Fruit fly (Drosophila melanogaster): ENCODE data around the gene CG13843.

Gene CG13843

DNA sequence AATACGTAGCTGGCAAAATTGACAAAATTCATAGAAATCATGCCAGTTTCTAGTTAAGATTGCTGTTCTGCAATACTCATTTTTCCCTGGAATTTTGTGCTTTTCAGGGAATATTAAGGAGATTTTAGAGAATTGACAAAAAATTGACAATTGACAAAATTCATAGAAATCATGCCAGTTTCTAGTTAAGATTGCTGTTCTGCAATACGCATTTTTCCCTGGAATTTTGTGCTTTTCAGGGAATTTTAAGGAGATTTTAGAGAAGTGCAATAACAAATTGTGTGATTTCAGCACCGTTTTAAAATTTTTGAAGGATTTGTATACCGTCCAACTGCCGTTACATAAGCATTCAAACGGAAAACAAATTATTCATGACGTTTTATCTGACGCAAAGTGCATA is 20.5 kb upstream of the CG13843 start:
- TF ChIP-seq CG17801 (GFP tag; optimal IDR thresholded peaks at IDR 0.05; ENCODE audit: partially characterized antibody) = no peak

DNA sequence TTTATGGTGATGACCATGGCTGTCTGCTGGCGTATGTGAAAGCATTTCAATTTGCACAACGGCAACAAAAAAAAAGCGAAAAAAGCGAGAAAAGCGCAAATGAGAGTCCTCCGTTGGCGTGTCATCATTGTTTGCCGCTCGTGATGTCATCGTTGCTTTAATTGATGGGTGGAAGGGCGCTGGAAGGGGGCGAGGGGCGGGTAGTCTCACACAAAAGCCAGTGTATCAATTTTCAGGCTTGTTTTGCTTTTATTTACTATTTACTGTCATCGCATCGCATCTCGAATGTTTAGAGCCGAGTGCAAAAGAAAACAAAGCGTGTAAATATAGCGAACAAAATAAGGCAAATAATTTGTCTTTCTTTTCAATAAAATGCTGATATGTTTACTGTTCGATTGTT is 20.0 kb upstream of the CG13843 start:
- TF ChIP-seq CG17801 (GFP tag; optimal IDR thresholded peaks at IDR 0.05; ENCODE audit: partially characterized antibody) = no peak

DNA sequence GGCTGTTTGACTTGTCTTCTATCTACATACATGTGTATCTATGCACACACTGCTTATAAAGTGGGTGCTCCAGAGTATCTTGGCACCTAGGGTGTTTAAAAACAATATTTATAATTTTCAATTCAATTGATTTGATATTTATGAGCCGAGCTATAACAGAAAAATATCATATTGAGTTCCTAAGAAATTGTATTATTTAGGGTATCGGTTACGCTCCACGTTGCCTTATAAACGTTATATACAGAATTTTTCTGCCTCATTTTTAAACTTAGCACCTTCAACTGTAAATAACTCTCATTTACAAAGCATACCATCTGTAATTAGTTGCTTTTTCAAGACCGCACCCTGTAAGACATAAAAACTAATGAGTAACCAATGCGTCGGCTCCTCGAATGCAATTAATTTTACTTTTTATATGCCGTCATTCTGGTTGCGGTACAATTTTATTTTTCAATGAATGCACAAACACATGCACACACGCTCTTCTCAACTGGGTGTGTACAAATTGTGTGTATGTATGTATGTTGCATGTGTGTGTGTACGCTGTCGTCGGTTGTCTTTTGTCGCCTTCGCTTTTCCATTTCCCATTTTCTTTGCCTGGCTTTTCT is 18.5 kb upstream of the CG13843 start:
- TF ChIP-seq CG17801 (GFP tag; optimal IDR thresholded peaks at IDR 0.05; ENCODE audit: partially characterized antibody) = no peak

DNA sequence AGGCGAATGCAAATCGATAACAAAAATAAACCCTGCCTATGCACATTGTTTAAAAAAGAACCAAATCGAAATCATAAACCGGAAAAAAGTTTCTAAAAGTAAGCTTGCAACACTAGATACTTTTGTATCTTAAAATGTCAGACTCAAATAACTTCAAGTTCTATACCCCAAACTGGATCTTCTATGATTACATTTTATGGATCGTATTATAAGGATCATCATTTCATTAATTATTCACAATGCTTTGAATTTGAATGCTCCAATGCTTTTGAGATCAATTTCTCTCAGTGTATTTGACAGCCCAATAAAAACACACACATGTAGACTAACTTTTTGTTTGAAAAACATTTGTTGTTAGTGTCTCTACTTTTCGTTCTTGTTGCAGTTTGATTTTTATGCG is 15.0 kb upstream of the CG13843 start:
- no peak for TF ChIP-seq CG17801 (GFP tag; optimal IDR thresholded peaks at IDR 0.05; ENCODE audit: partially characterized antibody)

DNA sequence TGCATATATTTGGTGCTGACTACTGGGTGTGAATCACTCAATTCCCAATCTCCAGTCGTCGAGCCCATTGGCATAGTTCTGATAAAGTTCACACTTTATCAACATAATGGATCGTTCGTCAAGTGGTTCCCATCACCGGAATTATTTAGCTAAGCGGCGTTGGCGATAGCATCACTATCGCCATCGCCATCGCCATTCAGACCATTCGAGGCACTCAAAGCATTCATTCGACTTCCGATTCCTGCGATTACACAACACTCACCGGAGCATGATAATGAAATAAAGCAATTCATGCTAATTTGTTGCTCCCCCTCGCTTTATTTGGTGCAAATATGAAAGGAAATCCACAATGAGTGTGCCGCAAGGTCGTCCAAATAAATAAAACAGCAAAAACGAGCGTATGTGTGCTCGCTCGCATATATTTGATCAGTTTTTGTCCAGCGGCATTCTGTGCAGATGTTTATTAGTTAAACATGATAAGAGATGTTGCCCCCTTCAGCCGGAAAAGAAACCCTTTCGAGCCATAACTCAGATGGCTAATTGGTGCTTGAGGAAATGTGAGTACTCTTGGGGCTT is 13.9 kb upstream of the CG13843 start:
- no peak for TF ChIP-seq CG17801 (GFP tag; optimal IDR thresholded peaks at IDR 0.05; ENCODE audit: partially characterized antibody)

DNA sequence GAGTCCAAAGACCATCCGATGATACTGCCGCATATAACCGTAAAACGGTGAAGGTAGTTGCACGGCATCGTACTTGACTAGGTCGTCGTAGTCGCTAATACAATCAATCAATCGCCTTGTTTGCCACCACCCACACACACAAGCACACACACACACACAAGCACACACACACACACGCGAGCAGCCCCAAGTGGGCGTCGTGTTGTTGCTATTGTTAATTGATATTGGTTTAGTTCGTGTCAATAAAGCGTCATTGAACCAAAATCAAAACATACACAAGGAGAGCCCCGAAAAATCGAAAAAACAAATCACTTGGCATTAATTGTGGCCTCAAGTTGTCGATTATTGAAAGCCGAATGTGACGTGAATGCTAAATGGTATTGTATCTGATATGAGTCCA is 12.8 kb upstream of the CG13843 start:
- TF ChIP-seq CG17801 (GFP tag; optimal IDR thresholded peaks at IDR 0.05; ENCODE audit: partially characterized antibody) = no peak

DNA sequence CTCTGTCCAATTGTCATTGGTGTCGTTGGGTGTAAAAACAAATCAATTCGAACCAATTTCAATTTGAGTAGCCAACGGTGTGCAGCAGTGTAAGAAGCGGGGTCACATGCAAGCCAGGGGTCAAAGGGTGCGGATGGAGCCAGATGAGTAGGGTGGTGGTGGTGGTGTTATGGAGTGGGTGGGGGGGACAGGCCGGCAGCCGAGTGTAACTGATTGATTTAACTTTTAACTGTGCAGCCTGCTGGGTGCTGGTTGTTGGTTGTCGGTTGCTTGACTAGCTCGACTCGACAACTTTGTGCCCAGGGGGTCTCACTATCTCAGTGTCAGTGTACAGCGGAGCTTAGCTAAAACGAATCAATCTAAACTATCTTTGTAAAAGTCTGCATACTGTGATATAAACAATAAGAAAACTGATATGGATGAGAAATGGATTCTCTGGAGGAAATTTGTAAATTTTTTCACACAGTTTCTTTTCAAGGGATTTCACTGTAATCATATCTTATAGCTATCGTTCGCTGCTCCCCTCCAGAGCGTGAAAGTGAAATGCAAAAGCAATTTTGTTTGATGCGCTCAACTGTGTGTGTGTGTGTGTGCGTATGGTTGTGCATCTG is 11.8 kb upstream of the CG13843 start:
- TF ChIP-seq CG17801 (GFP tag; optimal IDR thresholded peaks at IDR 0.05; ENCODE audit: partially characterized antibody) = peak; percentile 3

DNA sequence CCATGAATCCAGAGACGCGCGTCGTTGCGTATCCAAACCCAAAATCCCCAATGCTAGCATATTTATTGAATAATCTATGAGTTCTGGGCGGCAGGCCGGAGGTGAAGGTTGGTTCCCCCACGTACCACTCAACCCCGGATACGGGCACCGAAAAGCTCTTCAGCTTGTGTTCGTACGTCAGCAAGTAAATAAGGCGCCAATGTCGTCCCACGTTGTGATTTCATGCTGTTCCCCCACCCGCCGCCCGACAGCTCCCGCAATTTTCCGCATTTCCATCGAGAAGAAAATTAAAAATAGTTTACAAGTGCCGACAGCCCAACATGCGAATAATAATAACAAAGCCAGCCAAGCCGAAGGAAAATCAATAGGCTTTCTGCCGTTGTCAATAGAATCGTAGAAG is 10.5 kb upstream of the CG13843 start:
- TF ChIP-seq CG17801 (GFP tag; optimal IDR thresholded peaks at IDR 0.05; ENCODE audit: partially characterized antibody) = no peak

DNA sequence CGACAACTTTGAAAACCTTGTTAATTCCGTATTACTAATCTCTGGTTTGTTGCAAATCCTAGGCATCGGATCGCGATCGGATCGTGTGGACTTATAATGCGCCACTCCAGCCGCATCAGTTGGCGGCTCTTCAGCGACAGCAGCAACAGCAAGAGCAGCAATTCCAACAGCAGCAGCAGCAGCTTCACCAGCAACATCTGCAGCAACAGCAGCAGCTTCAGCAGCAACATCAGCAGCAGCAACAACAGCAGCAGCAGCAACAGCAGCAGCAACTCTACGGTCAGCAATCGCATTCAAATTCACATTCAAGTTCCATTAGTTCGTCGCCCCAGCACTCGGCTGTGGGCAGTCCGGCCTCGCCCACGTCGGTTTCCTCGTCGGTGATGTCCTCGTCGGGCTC is 6.5 kb upstream of the CG13843 start:
- TF ChIP-seq CG17801 (GFP tag; optimal IDR thresholded peaks at IDR 0.05; ENCODE audit: partially characterized antibody) = no peak

DNA sequence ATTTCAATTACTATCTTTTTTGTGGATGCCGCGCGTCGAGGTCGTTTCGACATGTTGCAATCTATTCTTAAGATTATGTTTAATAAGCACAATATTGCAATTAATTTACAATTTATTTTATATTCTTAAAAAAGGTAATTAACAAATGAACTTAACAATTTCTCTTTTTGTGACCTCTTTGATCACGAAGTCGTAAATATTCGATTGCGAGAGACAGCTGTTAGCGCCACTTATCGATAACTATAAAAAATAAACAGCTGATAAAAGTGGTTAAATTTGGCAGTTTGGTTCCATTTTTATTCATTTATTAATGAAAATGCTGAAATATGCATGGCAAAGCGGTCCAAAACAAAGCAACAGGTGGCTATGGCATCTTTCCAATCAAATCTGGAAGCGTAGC is 4.2 kb downstream of the CG13843 start, which contains the start of the genes CG31156 and mRRF2:
Gene CG31156 (minus strand): TSS at position 209 of the 400 bp plus-strand sequence.
Gene mRRF2 (plus strand): TSS at position 239 of the 400 bp plus-strand sequence.
- no peak for TF ChIP-seq CG17801 (GFP tag; optimal IDR thresholded peaks at IDR 0.05; ENCODE audit: partially characterized antibody)

DNA sequence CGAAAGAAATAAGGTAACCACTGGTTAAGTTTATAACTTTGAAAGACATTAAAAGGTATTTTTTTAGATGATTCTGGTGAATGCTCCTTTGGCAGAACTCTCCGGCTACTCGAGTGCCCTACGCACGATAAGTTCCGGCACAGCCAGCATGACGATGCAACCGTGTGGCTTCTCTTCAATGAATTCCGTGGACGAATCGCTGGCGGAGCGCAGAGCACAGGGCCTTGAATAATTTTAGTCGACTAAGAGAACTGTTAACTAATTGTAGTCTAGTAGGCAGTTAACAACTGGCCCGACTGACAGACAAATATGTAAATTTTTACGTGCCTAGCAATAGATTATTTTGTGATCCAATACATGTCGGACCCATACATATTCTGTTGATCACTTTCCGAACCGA is 6.9 kb downstream of the CG13843 start, which contains the start of gene CG31161:
Gene CG31161 (plus strand): TSS at position 301 of the 400 bp plus-strand sequence.
- no peak for TF ChIP-seq CG17801 (GFP tag; optimal IDR thresholded peaks at IDR 0.05; ENCODE audit: partially characterized antibody)

DNA sequence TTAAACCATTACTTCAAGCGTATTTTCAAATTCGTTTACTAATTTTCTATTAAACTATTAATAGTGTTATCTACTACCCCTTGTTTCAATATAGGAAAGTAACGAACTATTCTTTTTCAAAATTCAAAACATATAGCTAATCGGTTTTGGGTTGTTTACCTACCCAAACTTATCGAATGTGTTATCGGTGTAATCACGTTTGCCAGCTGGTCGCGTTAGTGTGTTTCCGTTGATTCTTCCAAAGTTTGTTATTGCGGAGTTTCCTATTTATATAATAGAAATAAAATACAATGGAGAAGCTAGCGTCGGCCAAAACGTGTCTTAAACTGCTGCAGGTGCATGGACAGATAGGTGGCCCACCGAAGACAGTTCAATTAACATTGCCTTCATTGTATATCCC is 9.0 kb downstream of the CG13843 start, which contains the start of gene mRpL45:
Gene mRpL45 (plus strand): TSS at position 213 of the 400 bp plus-strand sequence.
- TF ChIP-seq CG17801 (GFP tag; optimal IDR thresholded peaks at IDR 0.05; ENCODE audit: partially characterized antibody) = peak; percentile 8

DNA sequence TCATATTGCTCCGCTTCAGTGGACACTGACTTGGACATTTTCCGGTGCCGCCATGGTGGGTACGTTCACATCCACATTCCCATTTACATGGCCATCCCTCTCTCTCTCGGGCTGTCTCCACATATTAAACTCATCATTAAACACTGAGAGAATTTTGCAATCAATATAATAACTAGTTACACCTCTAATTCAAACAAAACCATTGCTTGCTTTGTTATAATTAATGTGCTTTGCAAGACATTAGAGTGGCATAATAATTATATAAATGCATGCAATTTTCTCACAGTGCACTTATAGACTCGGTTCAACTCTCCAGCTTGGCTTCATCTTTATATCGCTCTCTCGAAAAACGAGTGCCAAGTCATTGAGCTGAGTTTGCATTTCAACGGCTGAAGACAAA is 15.5 kb downstream of the CG13843 start:
- TF ChIP-seq CG17801 (GFP tag; optimal IDR thresholded peaks at IDR 0.05; ENCODE audit: partially characterized antibody) = peak; percentile 83

DNA sequence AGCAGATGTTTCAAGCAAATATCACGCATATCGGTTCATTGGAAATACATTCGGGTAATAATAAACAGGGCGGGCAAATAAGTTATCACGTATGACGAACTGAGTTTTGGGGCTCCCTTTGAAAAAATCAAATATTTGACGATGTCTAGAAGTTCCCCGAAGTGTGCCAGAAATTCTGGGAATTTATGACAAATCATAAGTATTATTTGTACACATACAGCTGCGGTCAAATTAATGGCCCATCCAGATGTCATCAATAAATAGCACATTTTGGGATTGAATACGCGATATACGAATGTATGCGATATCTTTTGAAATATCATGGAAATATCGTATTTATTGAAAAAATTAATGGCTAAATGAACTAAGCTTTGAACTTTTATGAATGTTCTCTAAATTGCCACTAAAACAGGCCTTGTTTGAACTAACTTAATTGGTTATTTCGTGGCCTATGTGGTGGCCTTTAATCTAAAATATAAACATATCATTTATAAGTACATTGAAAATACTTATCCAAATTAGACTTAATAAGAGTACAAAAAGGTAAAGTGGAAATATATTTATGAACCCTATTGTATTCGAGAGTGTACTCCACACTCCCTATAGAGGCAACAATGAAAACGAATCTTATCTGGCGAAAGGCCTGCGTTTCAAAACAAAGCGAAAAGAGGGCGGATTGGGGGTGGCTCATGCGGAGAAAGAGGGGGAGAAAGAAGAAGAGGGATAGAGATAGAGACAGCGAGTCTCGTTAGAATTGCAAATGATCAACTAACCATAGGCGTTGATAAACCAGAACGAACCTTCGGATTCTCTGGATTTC is 16.4 kb downstream of the CG13843 start:
- TF ChIP-seq CG17801 (GFP tag; optimal IDR thresholded peaks at IDR 0.05; ENCODE audit: partially characterized antibody) = peak; percentile 24

DNA sequence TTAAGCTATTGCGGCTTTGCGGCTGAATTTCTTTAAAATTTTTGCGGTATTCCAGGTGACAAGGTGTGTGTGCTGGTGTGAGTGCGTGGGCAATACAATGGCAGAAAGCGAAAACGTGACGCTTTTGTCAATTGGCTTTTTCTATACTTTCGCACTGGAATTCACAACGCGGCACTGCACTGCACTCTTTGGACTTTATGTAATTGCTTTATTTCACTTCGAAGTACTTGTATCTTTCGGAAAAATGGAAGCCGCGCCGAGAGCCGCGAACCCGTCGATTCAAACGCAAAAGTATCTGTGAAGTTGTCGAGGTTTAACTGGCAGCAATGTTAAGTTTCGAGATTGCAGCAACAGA is 17.0 kb downstream of the CG13843 start:
- TF ChIP-seq CG17801 (GFP tag; optimal IDR thresholded peaks at IDR 0.05; ENCODE audit: partially characterized antibody) = no peak
